Worm (Caenorhabditis elegans): ENCODE measurements around the gene oac-52.

The oac-52 gene

DNA sequence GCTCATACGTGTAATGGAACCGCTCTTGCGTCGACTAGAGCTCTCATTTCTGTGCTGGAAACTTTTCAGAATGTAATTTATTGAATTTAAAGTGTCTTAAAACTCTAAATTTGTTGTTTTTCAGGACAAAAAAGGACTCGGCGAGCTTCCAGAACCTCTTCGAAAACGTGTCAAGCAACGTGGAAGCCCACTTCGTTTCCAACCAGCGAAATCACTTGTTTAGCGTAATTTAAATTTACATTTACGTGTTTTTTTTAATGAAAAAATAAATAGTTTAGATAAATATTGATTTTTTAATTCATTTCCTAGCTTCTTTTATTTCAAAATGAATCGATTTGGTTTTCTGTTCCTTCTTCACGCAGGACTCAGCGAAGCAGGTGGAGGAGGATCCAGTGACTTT is 13.2 kb upstream of the oac-52 start, which contains the start of gene F55F10.3:
F55F10.3 (plus strand) TSS at position 301 of the 400 bp plus-strand sequence.
- TF ChIP-seq dmd-4 (tag; optimal IDR thresholded peaks at IDR 0.05) (no peak), nhr-129 (tag; optimal IDR thresholded peaks at IDR 0.05) (no peak), sma-3 (GFP tag; optimal IDR thresholded peaks at IDR 0.05) (no peak), sma-9 (GFP tag; optimal IDR thresholded peaks at IDR 0.05) (no peak), sma-9 (tag; optimal IDR thresholded peaks at IDR 0.05) (no peak), alr-1 (tag; optimal IDR thresholded peaks at IDR 0.05) (no peak), lsy-2 (tag; optimal IDR thresholded peaks at IDR 0.05) (no peak), nhr-25 (tag; optimal IDR thresholded peaks at IDR 0.05) (no peak), ztf-4 (tag; optimal IDR thresholded peaks at IDR 0.05) (no peak), ama-1 (optimal IDR thresholded peaks at IDR 0.05) (no peak), nhr-21 (tag; optimal IDR thresholded peaks at IDR 0.05) (no peak), ceh-16 (tag; optimal IDR thresholded peaks at IDR 0.05) (no peak), snpc-4 (tag; optimal IDR thresholded peaks at IDR 0.05) (no peak)

ce11 chrIV:4357296-4357695 is 10.9 kb upstream of the oac-52 start, which contains the start of gene sars-2:
TSS of gene sars-2 (plus strand) at chrIV:4357636.
- TF ChIP-seq mdl-1 (tag; optimal IDR thresholded peaks at IDR 0.05), result no peak
- TF ChIP-seq nhr-21 (tag; optimal IDR thresholded peaks at IDR 0.05), result no peak
- TF ChIP-seq sem-4 (tag; optimal IDR thresholded peaks at IDR 0.05), result no peak
- TF ChIP-seq egl-27 (tag; optimal IDR thresholded peaks at IDR 0.05), result no peak
- TF ChIP-seq peb-1 (tag; optimal IDR thresholded peaks at IDR 0.05), result no peak
- TF ChIP-seq ZK546.5 (tag; optimal IDR thresholded peaks at IDR 0.05), result no peak
- peak; percentile 7 for TF ChIP-seq nhr-129 (tag; optimal IDR thresholded peaks at IDR 0.05)
- TF ChIP-seq sma-9 (GFP tag; optimal IDR thresholded peaks at IDR 0.05), result no peak
- TF ChIP-seq sma-9 (tag; optimal IDR thresholded peaks at IDR 0.05), result no peak
- no peak for TF ChIP-seq nhr-6 (tag; optimal IDR thresholded peaks at IDR 0.05)
- no peak for TF ChIP-seq unc-39 (tag; optimal IDR thresholded peaks at IDR 0.05)
- no peak for TF ChIP-seq Y55F3AM.14 (GFP tag; optimal IDR thresholded peaks at IDR 0.05)
- no peak for TF ChIP-seq ztf-4 (tag; optimal IDR thresholded peaks at IDR 0.05)
- no peak for TF ChIP-seq dmd-4 (tag; optimal IDR thresholded peaks at IDR 0.05)
- TF ChIP-seq nhr-25 (tag; optimal IDR thresholded peaks at IDR 0.05), result no peak
- TF ChIP-seq R02D3.7 (tag; optimal IDR thresholded peaks at IDR 0.05), result no peak
- TF ChIP-seq unc-62 (GFP tag; optimal IDR thresholded peaks at IDR 0.05), result no peak
- no peak for TF ChIP-seq ceh-82 (tag; optimal IDR thresholded peaks at IDR 0.05)
- TF ChIP-seq mbf-1 (tag; optimal IDR thresholded peaks at IDR 0.05), result no peak
- TF ChIP-seq gmeb-1 (tag; optimal IDR thresholded peaks at IDR 0.05), result peak; percentile 93
- TF ChIP-seq lin-39 (tag; optimal IDR thresholded peaks at IDR 0.05), result no peak
- no peak for TF ChIP-seq nhr-23 (tag; optimal IDR thresholded peaks at IDR 0.05)
- no peak for TF ChIP-seq ztf-11 (tag; optimal IDR thresholded peaks at IDR 0.05)
- no peak for TF ChIP-seq elt-1 (tag; optimal IDR thresholded peaks at IDR 0.05)
- peak in 1 of 2 experiments; percentile 65 for TF ChIP-seq lsy-2 (tag; optimal IDR thresholded peaks at IDR 0.05)
- TF ChIP-seq unc-55 (GFP tag; optimal IDR thresholded peaks at IDR 0.05), result peak; percentile 82
- no peak for TF ChIP-seq nhr-237 (tag; optimal IDR thresholded peaks at IDR 0.05)
- TF ChIP-seq C34F6.9 (tag; optimal IDR thresholded peaks at IDR 0.05), result peak; percentile 49
- TF ChIP-seq sma-3 (GFP tag; optimal IDR thresholded peaks at IDR 0.05), result no peak
- no peak for TF ChIP-seq aly-2 (tag; optimal IDR thresholded peaks at IDR 0.05)
- no peak for TF ChIP-seq zag-1 (tag; optimal IDR thresholded peaks at IDR 0.05)

- TF ChIP-seq nhr-12 (tag; optimal IDR thresholded peaks at IDR 0.05) (no peak), nhr-23 (tag; optimal IDR thresholded peaks at IDR 0.05) (no peak), egl-27 (tag; optimal IDR thresholded peaks at IDR 0.05) (no peak), peb-1 (tag; optimal IDR thresholded peaks at IDR 0.05) (no peak), nhr-21 (tag; optimal IDR thresholded peaks at IDR 0.05) (no peak), aly-2 (tag; optimal IDR thresholded peaks at IDR 0.05) (no peak), nhr-6 (tag; optimal IDR thresholded peaks at IDR 0.05) (no peak), F13H6.1 (tag; optimal IDR thresholded peaks at IDR 0.05) (no peak), lin-39 (tag; optimal IDR thresholded peaks at IDR 0.05) (no peak), C34F6.9 (tag; optimal IDR thresholded peaks at IDR 0.05) (no peak), Y55F3AM.14 (GFP tag; optimal IDR thresholded peaks at IDR 0.05) (no peak), lsy-2 (tag; optimal IDR thresholded peaks at IDR 0.05) (no peak), nhr-237 (tag; optimal IDR thresholded peaks at IDR 0.05) (no peak), fos-1 (tag; optimal IDR thresholded peaks at IDR 0.05) (no peak), R02D3.7 (tag; optimal IDR thresholded peaks at IDR 0.05) (no peak), ceh-16 (tag; optimal IDR thresholded peaks at IDR 0.05) (no peak), elt-3 (tag; optimal IDR thresholded peaks at IDR 0.05) (no peak), sem-4 (tag; optimal IDR thresholded peaks at IDR 0.05) (no peak), nhr-77 (tag; optimal IDR thresholded peaks at IDR 0.05) (no peak)
Measured at ce11 chrIV:4356879-4357278, 10.5 kb upstream of the oac-52 start, which contains the start of gene W03B1.9. TSS of gene W03B1.9 (minus strand) at chrIV:4356979.
